Worm (Caenorhabditis elegans) whole organism, late embryonic: ENCODE data around the gene spe-36.

ENCODE experiments used
- C08G9.2 ChIP-seq: sonication (generic microtip); optimal IDR thresholded peaks from 2 replicates; lab custom pipeline; 2016; ENCODE audit warnings: mild to moderate bottlenecking, missing genetic modification characterization, moderate library complexity, missing compliant biosample characterization
- F13H6.1 ChIP-seq: sonication (generic microtip); optimal IDR thresholded peaks from 2 replicates; lab custom pipeline; 2016; ENCODE audit warnings: missing genetic modification characterization, missing compliant biosample characterization
- K02D7.2 ChIP-seq: sonication (generic microtip); optimal IDR thresholded peaks from 2 replicates; lab custom pipeline; 2017; ENCODE audit warnings: mild to moderate bottlenecking, missing genetic modification characterization, missing compliant biosample characterization
- ahr-1 ChIP-seq: sonication (generic microtip); optimal IDR thresholded peaks from 2 replicates; lab custom pipeline; 2016; ENCODE audit warnings: missing genetic modification characterization, missing compliant biosample characterization
- ama-1 ChIP-seq: fragments of 150-350 bp; optimal IDR thresholded peaks from 2 replicates; lab custom pipeline; 2014
- ceh-14 ChIP-seq: sonication (generic microtip); optimal IDR thresholded peaks from 2 replicates; lab custom pipeline; 2016; ENCODE audit warnings: missing genotype, missing genetic modification characterization, missing compliant biosample characterization
- ceh-18 ChIP-seq: sonication (generic microtip); optimal IDR thresholded peaks from 2 replicates; lab custom pipeline; 2016; ENCODE audit warnings: missing genetic modification characterization, missing compliant biosample characterization
- ceh-2 ChIP-seq: sonication (generic microtip); optimal IDR thresholded peaks from 2 replicates; lab custom pipeline; 2016; ENCODE audit warnings: missing genotype, missing genetic modification characterization, missing compliant biosample characterization
- ceh-24 ChIP-seq: sonication (generic microtip); optimal IDR thresholded peaks from 2 replicates; lab custom pipeline; 2016; ENCODE audit warnings: mild to moderate bottlenecking, missing genetic modification characterization, missing compliant biosample characterization
- ceh-30 ChIP-seq: fragments of 150-350 bp; optimal IDR thresholded peaks from 2 replicates; lab custom pipeline; 2014; ENCODE audit warnings: missing biosample characterization, missing genetic modification characterization
- ceh-31 ChIP-seq: sonication (generic microtip); optimal IDR thresholded peaks from 2 replicates; lab custom pipeline; 2016; ENCODE audit warnings: missing genetic modification characterization, missing compliant biosample characterization
- ceh-34 ChIP-seq: sonication (generic microtip); optimal IDR thresholded peaks from 2 replicates; lab custom pipeline; 2016; ENCODE audit warnings: mild to moderate bottlenecking, missing genetic modification characterization, missing compliant biosample characterization
- ceh-9 ChIP-seq: sonication (generic microtip); optimal IDR thresholded peaks from 2 replicates; lab custom pipeline; 2016; ENCODE audit warnings: mild to moderate bottlenecking, missing genetic modification characterization, inconsistent platforms, missing compliant biosample characterization
- che-1 ChIP-seq: sonication (generic microtip); optimal IDR thresholded peaks from 2 replicates; lab custom pipeline; 2016; ENCODE audit warnings: mild to moderate bottlenecking, missing genetic modification characterization, missing compliant biosample characterization
- dmd-4 ChIP-seq: sonication (generic microtip); optimal IDR thresholded peaks from 2 replicates; lab custom pipeline; 2016; ENCODE audit warnings: borderline replicate concordance, missing genetic modification characterization, missing compliant biosample characterization
- dve-1 ChIP-seq: sonication (generic microtip); optimal IDR thresholded peaks from 2 replicates; lab custom pipeline; 2017; ENCODE audit warnings: antibody characterized with exemption, mild to moderate bottlenecking, missing genetic modification characterization, missing compliant biosample characterization
- elt-2 ChIP-seq: sonication (generic microtip); optimal IDR thresholded peaks from 2 replicates; lab custom pipeline; 2016; ENCODE audit warnings: missing genetic modification reagents, missing genetic modification characterization, missing compliant biosample characterization
- elt-4 ChIP-seq: sonication (generic microtip); optimal IDR thresholded peaks from 2 replicates; lab custom pipeline; 2016; ENCODE audit warnings: missing genetic modification characterization, missing compliant biosample characterization
- eyg-1 ChIP-seq: sonication (generic microtip); optimal IDR thresholded peaks from 2 replicates; lab custom pipeline; 2016; ENCODE audit warnings: missing genotype, missing genetic modification characterization, missing compliant biosample characterization
- fax-1 ChIP-seq: sonication (generic microtip); optimal IDR thresholded peaks from 2 replicates; lab custom pipeline; 2016; ENCODE audit warnings: missing genotype, missing genetic modification characterization, missing compliant biosample characterization
- fkh-10 ChIP-seq: fragments of 150-350 bp; optimal IDR thresholded peaks from 2 replicates; lab custom pipeline; 2014; ENCODE audit warnings: missing biosample characterization, missing genetic modification reagents, missing genetic modification characterization
- gmeb-2 ChIP-seq: sonication (generic microtip); optimal IDR thresholded peaks from 2 replicates; lab custom pipeline; 2016; ENCODE audit warnings: missing genetic modification characterization, inconsistent platforms, missing compliant biosample characterization
- hlh-30 ChIP-seq: sonication (generic microtip); optimal IDR thresholded peaks from 2 replicates; lab custom pipeline; 2017; ENCODE audit warnings: antibody characterized with exemption, missing genetic modification characterization, missing compliant biosample characterization; ENCODE audit not compliant: insufficient read depth
- lim-6 ChIP-seq: sonication (generic microtip); optimal IDR thresholded peaks from 2 replicates; lab custom pipeline; 2016; ENCODE audit warnings: missing genetic modification characterization, missing compliant biosample characterization
- lin-11 ChIP-seq: fragments of 200-800 bp; sonication (Bioruptor generic); optimal IDR thresholded peaks from 2 replicates; lab custom pipeline; 2018; ENCODE audit warnings: mild to moderate bottlenecking, missing genetic modification characterization, missing compliant biosample characterization
- madf-2 ChIP-seq: sonication (generic microtip); optimal IDR thresholded peaks from 2 replicates; lab custom pipeline; 2017; ENCODE audit warnings: missing genetic modification characterization, missing compliant biosample characterization
- mec-3 ChIP-seq: sonication (generic microtip); optimal IDR thresholded peaks from 2 replicates; lab custom pipeline; 2016; ENCODE audit warnings: borderline replicate concordance, missing genetic modification characterization, missing compliant biosample characterization
- nfya-1 ChIP-seq: sonication (generic microtip); optimal IDR thresholded peaks from 2 replicates; lab custom pipeline; 2017; ENCODE audit warnings: missing genetic modification characterization, mild to moderate bottlenecking, missing compliant biosample characterization, antibody characterized with exemption, moderate library complexity
- nhr-11 ChIP-seq: fragments of 150-350 bp; optimal IDR thresholded peaks from 2 replicates; lab custom pipeline; 2014; ENCODE audit warnings: missing biosample characterization, missing genetic modification characterization
- npax-4 ChIP-seq: sonication (generic microtip); optimal IDR thresholded peaks from 2 replicates; lab custom pipeline; 2016; ENCODE audit warnings: missing genetic modification characterization, missing compliant biosample characterization
- odd-2 ChIP-seq: sonication (generic microtip); optimal IDR thresholded peaks from 2 replicates; lab custom pipeline; 2017; ENCODE audit warnings: antibody characterized with exemption, mild to moderate bottlenecking, missing genetic modification characterization, missing compliant biosample characterization
- pag-3 ChIP-seq: sonication (generic microtip); optimal IDR thresholded peaks from 2 replicates; lab custom pipeline; 2016; ENCODE audit warnings: missing compliant biosample characterization, missing genetic modification characterization, borderline replicate concordance
- pax-1 ChIP-seq: fragments of 150-350 bp; optimal IDR thresholded peaks from 2 replicates; lab custom pipeline; 2014; ENCODE audit warnings: missing biosample characterization, missing genetic modification characterization
- pros-1 ChIP-seq: fragments of 150-350 bp; optimal IDR thresholded peaks from 2 replicates; lab custom pipeline; 2014; ENCODE audit warnings: missing biosample characterization, missing genetic modification reagents, missing genetic modification characterization
- rnt-1 ChIP-seq: sonication (generic microtip); optimal IDR thresholded peaks from 2 replicates; lab custom pipeline; 2016; ENCODE audit warnings: missing genetic modification characterization, missing compliant biosample characterization
- sdc-2 ChIP-seq: sonication (generic microtip); optimal IDR thresholded peaks from 2 replicates; lab custom pipeline; 2016; ENCODE audit warnings: missing genotype, missing genetic modification characterization, missing compliant biosample characterization
- sox-2 ChIP-seq: fragments of 200-800 bp; sonication (Bioruptor generic); IDR thresholded peaks from 2 replicates; pipeline ENCODE4 v1.3.6; 2022; ENCODE audit warnings: missing genetic modification reagents, missing genetic modification characterization, missing compliant biosample characterization
- unc-3 ChIP-seq, 2 experiments: fragments of 200-800 bp in 1 of 2; sonication (Bioruptor generic) in 1 of 2; sonication (generic microtip) in 1 of 2; conservative IDR thresholded peaks in 1 of 2; optimal IDR thresholded peaks in 1 of 2; 2 replicates each; pipeline versions ENCODE4 v1.3.6 to Lab custom; 2016 to 2022; ENCODE audit warnings: missing compliant biosample characterization in 2 of 2, missing genetic modification characterization in 2 of 2, missing genetic modification reagents in 1 of 2
- unc-42 ChIP-seq: sonication (generic microtip); optimal IDR thresholded peaks from 2 replicates; lab custom pipeline; 2016; ENCODE audit warnings: missing genotype, missing genetic modification characterization, missing compliant biosample characterization
- unc-55 ChIP-seq: sonication (generic microtip); optimal IDR thresholded peaks from 2 replicates; lab custom pipeline; 2017; ENCODE audit warnings: missing biosample characterization, missing genetic modification reagents, missing genetic modification characterization
- zip-5 ChIP-seq: sonication (generic microtip); optimal IDR thresholded peaks from 2 replicates; lab custom pipeline; 2016; ENCODE audit warnings: missing genetic modification characterization, missing compliant biosample characterization
- ztf-16 ChIP-seq: sonication (generic microtip); optimal IDR thresholded peaks from 2 replicates; lab custom pipeline; 2017; ENCODE audit warnings: missing genetic modification characterization, missing compliant biosample characterization

Gene spe-36

DNA sequence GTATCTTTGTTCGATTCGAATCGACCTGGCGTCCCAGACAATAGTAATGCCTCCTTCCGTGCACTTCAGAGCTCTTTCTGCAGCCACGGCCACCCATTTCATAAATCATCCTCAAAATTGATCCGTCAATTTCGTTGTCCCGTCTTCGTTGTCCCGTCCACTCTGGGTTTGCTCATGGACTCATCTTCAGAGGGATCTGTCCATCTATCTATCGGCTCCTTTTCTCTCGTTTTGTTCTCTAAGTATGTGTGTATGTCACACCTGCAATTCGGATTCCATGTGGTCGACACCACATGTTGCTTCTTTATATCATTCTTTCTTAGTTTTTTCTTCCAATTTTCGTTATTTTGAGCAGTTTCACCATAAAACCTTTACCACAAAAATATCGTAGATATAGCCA, 19.5 kb downstream of the spe-36 start:
- TF ChIP-seq ceh-18, result peak; percentile 11
- TF ChIP-seq sox-2, result no peak
- no peak for TF ChIP-seq ztf-16 (tag; lab: Kevin White, UChicago)

DNA sequence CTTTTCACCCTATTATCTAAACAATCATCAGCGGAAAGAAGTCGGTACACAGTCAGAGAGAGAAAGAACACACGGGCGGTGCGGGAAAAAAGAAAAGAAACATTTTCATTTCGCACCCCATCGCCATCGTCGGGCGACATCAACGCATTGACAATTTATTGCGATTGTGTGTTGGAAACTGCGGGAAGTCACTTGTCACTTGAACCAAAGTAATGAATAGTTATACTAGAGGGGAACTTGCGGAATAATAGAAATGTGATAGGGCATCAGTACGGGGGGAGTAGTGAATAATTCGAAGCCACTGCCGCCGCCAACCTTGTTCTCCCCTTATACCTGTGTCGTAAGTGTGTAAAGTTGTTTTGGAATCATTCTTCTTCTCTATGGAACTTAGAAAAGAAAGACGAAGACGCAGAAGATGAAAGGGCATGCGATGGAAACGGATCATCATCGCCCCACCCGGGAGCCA, 20.7 kb downstream of the spe-36 start:
- peak; percentile 6 for TF ChIP-seq rnt-1
- peak; percentile 11 for TF ChIP-seq nfya-1
- TF ChIP-seq fax-1 (tag; lab: Kevin White, UChicago), result no peak
- peak; percentile 53 for TF ChIP-seq unc-55 (GFP tag; lab: Kevin White, UChicago)
- no peak for TF ChIP-seq unc-42
- TF ChIP-seq ahr-1, result no peak
- peak; percentile 14 for TF ChIP-seq ceh-18

ce11 chrIV:11570200-11570599, 21.9 kb downstream of the spe-36 start, which contains the start of gene srgp-1:
Gene srgp-1 (plus strand): TSS chrIV:11570500.
- no peak for TF ChIP-seq ceh-24 (tag; lab: Kevin White, UChicago)

- no peak for TF ChIP-seq ceh-14 (tag; lab: Kevin White, UChicago)
- TF ChIP-seq nhr-11 (tag; lab: Kevin White, UChicago), result no peak
- TF ChIP-seq ceh-30 (tag; lab: Kevin White, UChicago), result no peak
- TF ChIP-seq npax-4, result no peak
- TF ChIP-seq K02D7.2 (tag; lab: Kevin White, UChicago), result no peak
- TF ChIP-seq mec-3, result no peak
These were observed 22.3 kb downstream of the spe-36 start for ce11 chrIV:11569795-11570194.

DNA sequence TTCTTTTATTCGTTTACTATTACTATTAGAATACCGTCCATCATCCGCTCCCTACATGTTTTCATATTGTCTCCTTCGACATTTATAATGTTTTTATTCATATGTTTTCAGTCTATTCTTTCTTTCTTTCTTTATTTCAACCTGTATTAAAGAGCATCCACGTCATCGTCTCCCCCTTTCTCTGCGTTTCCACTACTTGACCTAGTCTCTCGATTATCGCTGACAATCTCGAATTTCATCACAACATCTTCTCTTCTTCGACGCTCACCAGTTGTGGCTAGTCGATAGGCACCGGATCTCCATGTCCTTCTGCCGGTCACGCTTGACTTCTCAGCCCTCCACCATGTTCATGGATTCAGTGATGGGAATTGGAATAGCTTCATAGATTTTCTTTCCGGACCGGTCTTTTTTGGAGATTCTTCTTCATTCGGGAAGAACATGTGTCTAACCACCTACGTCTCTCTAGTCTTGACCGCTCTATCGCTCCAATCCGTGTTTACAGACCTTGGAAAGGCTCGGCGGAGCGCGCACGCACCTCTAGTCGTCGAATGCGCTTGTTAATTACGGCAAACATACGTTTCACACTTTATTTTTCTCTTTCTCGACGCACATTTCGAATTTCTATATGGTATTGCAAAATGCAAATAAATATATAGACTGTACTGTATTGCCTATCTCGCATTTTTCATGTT, 23.7 kb downstream of the spe-36 start:
- TF ChIP-seq ceh-34 (peak; percentile 30), unc-55 (GFP tag; lab: Kevin White, UChicago) (no peak), sdc-2 (tag; lab: Kevin White, UChicago) (peak; percentile 33)

ce11 chrIV:11566146-11566545, 25.9 kb downstream of the spe-36 start, which contains the start of gene sec-24.1:
Gene sec-24.1 (minus strand): TSS chrIV:11566194.
- TF ChIP-seq madf-2 (no peak), ceh-31 (tag; lab: Kevin White, UChicago) (peak; percentile 42), ama-1 (lab: Kevin White, UChicago) (no peak), lim-6 (tag; lab: Kevin White, UChicago) (no peak), unc-55 (GFP tag; lab: Kevin White, UChicago) (no peak), dmd-4 (no peak), lin-11 (no peak), ceh-2 (no peak), zip-5 (tag; lab: Kevin White, UChicago) (no peak), gmeb-2 (tag; lab: Kevin White, UChicago) (no peak), eyg-1 (tag; lab: Kevin White, UChicago) (no peak), npax-4 (no peak), elt-4 (no peak), ztf-16 (tag; lab: Kevin White, UChicago) (no peak), dve-1 (tag; lab: Kevin White, UChicago) (peak; percentile 8), odd-2 (no peak), unc-3 (GFP tag; conservative IDR thresholded peaks at IDR 0.05; lab: Robert Waterston, UW) (no peak), unc-3 (tag; optimal IDR thresholded peaks at IDR 0.05; lab: Kevin White, UChicago) (no peak), F13H6.1 (tag; lab: Kevin White, UChicago) (no peak), ceh-9 (tag; lab: Kevin White, UChicago) (no peak), hlh-30 (tag; lab: Kevin White, UChicago) (no peak), pros-1 (tag; lab: Kevin White, UChicago) (no peak), C08G9.2 (no peak), pag-3 (no peak), pax-1 (peak; percentile 13), ceh-30 (tag; lab: Kevin White, UChicago) (no peak), elt-2 (tag; lab: Kevin White, UChicago) (no peak), fkh-10 (GFP tag; lab: Kevin White, UChicago) (no peak), sdc-2 (tag; lab: Kevin White, UChicago) (no peak), che-1 (tag; lab: Kevin White, UChicago) (no peak), ceh-18 (peak; percentile 18)
